Worm (Caenorhabditis elegans) whole organism, L2 larva: ENCODE data around the gene Y17G7B.12.

Experiments used
- C34F6.9 ChIP-seq: fragments of 150-350 bp; optimal IDR thresholded peaks from 2 replicates; lab custom pipeline; 2014; ENCODE audit warnings: missing biosample characterization, missing genetic modification characterization
- F13H6.1 ChIP-seq: sonication (generic microtip); optimal IDR thresholded peaks from 2 replicates; lab custom pipeline; 2016; ENCODE audit warnings: missing genetic modification characterization, missing compliant biosample characterization
- R02D3.7 ChIP-seq: fragments of 150-350 bp; optimal IDR thresholded peaks from 2 replicates; lab custom pipeline; 2014; ENCODE audit warnings: missing biosample characterization, missing genetic modification characterization
- Y55F3AM.14 ChIP-seq: fragments of 200-800 bp; sonication (Bioruptor generic); optimal IDR thresholded peaks from 2 replicates; lab custom pipeline; 2018; ENCODE audit warnings: mild to moderate bottlenecking, missing genetic modification characterization, missing compliant biosample characterization
- alr-1 ChIP-seq: fragments of 150-350 bp; optimal IDR thresholded peaks from 2 replicates; lab custom pipeline; 2014; ENCODE audit warnings: missing biosample characterization, missing genetic modification characterization
- ama-1 ChIP-seq: fragments of 150-350 bp; optimal IDR thresholded peaks from 2 replicates; lab custom pipeline; 2018; ENCODE audit warnings: inconsistent platforms
- blmp-1 ChIP-seq: sonication (generic microtip); optimal IDR thresholded peaks from 2 replicates; lab custom pipeline; 2017; ENCODE audit warnings: missing genetic modification characterization, mild to moderate bottlenecking, missing compliant biosample characterization, antibody characterized with exemption, moderate library complexity; ENCODE audit not compliant: insufficient read depth
- ceh-16 ChIP-seq: fragments of 150-350 bp; optimal IDR thresholded peaks from 2 replicates; lab custom pipeline; 2014; ENCODE audit warnings: missing biosample characterization, missing genetic modification characterization
- ceh-82 ChIP-seq: fragments of 150-350 bp; optimal IDR thresholded peaks from 2 replicates; lab custom pipeline; 2014; ENCODE audit warnings: missing biosample characterization, missing genetic modification characterization
- crh-2 ChIP-seq: sonication (generic microtip); optimal IDR thresholded peaks from 2 replicates; lab custom pipeline; 2017; ENCODE audit warnings: missing biosample characterization, missing genetic modification characterization
- dmd-4 ChIP-seq: sonication (generic microtip); optimal IDR thresholded peaks from 2 replicates; lab custom pipeline; 2017; ENCODE audit warnings: missing biosample characterization, missing genetic modification characterization
- elt-3 ChIP-seq: sonication (generic microtip); optimal IDR thresholded peaks from 2 replicates; lab custom pipeline; 2017; ENCODE audit warnings: missing biosample characterization, missing genetic modification characterization
- fos-1 ChIP-seq: fragments of 150-350 bp; optimal IDR thresholded peaks from 2 replicates; lab custom pipeline; 2014; ENCODE audit warnings: missing biosample characterization, missing genetic modification characterization
- gmeb-1 ChIP-seq: fragments of 150-350 bp; optimal IDR thresholded peaks from 2 replicates; lab custom pipeline; 2014; ENCODE audit warnings: missing biosample characterization, missing genetic modification characterization
- lin-11 ChIP-seq: fragments of 150-350 bp; sonication (generic microtip); optimal IDR thresholded peaks from 2 replicates; lab custom pipeline; 2014; ENCODE audit warnings: missing biosample characterization, missing genetic modification characterization, inconsistent platforms, mixed read lengths
- lin-13 ChIP-seq: fragments of 150-350 bp; optimal IDR thresholded peaks from 2 replicates; lab custom pipeline; 2014; ENCODE audit warnings: missing biosample characterization, missing genetic modification reagents, missing genetic modification characterization
- lsy-2 ChIP-seq, 2 experiments: fragments of 150-350 bp in 1 of 2; sonication (generic microtip) in 1 of 2; optimal IDR thresholded peaks; 2 replicates each; lab custom pipeline; 2014 to 2017; ENCODE audit warnings: missing biosample characterization in 2 of 2, missing genetic modification characterization in 2 of 2
- mab-5 ChIP-seq: fragments of 150-350 bp; optimal IDR thresholded peaks from 2 replicates; lab custom pipeline; 2014; ENCODE audit warnings: missing biosample characterization, missing genetic modification characterization
- mbf-1 ChIP-seq: sonication (generic microtip); optimal IDR thresholded peaks from 2 replicates; lab custom pipeline; 2017; ENCODE audit warnings: missing biosample characterization, missing genetic modification characterization
- mdl-1 ChIP-seq, 2 experiments: fragments of 150-350 bp in 1 of 2; sonication (generic microtip) in 1 of 2; optimal IDR thresholded peaks; 2 replicates each; lab custom pipeline; 2017; ENCODE audit warnings: missing biosample characterization in 2 of 2, missing genetic modification characterization in 2 of 2
- nhr-12 ChIP-seq: fragments of 150-350 bp; optimal IDR thresholded peaks from 2 replicates; lab custom pipeline; 2014; ENCODE audit warnings: missing biosample characterization, missing genetic modification characterization
- nhr-129 ChIP-seq: fragments of 150-350 bp; optimal IDR thresholded peaks from 2 replicates; lab custom pipeline; 2014; ENCODE audit warnings: missing biosample characterization, missing genetic modification characterization
- nhr-21 ChIP-seq: fragments of 150-350 bp; optimal IDR thresholded peaks from 2 replicates; lab custom pipeline; 2014; ENCODE audit warnings: missing biosample characterization, missing genetic modification characterization
- nhr-237 ChIP-seq: fragments of 150-350 bp; optimal IDR thresholded peaks from 2 replicates; lab custom pipeline; 2014; ENCODE audit warnings: missing biosample characterization, missing genetic modification characterization
- nhr-25 ChIP-seq: fragments of 150-350 bp; sonication (generic microtip); optimal IDR thresholded peaks from 3 replicates; lab custom pipeline; 2014; ENCODE audit warnings: missing biosample characterization, missing genetic modification characterization
- nhr-6 ChIP-seq: fragments of 150-350 bp; optimal IDR thresholded peaks from 2 replicates; lab custom pipeline; 2014; ENCODE audit warnings: missing biosample characterization, missing genetic modification characterization
- nhr-77 ChIP-seq: fragments of 150-350 bp; optimal IDR thresholded peaks from 2 replicates; lab custom pipeline; 2014; ENCODE audit warnings: missing biosample characterization, missing genetic modification characterization
- peb-1 ChIP-seq: fragments of 150-350 bp; optimal IDR thresholded peaks from 2 replicates; lab custom pipeline; 2014; ENCODE audit warnings: missing biosample characterization, missing genetic modification characterization
- sem-4 ChIP-seq: fragments of 150-350 bp; optimal IDR thresholded peaks from 2 replicates; lab custom pipeline; 2014; ENCODE audit warnings: missing biosample characterization, missing genetic modification reagents, missing genetic modification characterization
- skn-1 ChIP-seq: sonication (generic microtip); optimal IDR thresholded peaks from 2 replicates; lab custom pipeline; 2017; ENCODE audit warnings: missing biosample characterization, missing genetic modification characterization
- sma-3 ChIP-seq: sonication (generic microtip); optimal IDR thresholded peaks from 2 replicates; lab custom pipeline; 2016; ENCODE audit warnings: missing genetic modification reagents, missing genetic modification characterization, missing compliant biosample characterization
- sma-9 ChIP-seq, 2 experiments: fragments of 150-350 bp in 1 of 2; sonication (generic microtip) in 1 of 2; optimal IDR thresholded peaks; 2 replicates each; lab custom pipeline; 2014 to 2016; ENCODE audit warnings: missing genetic modification characterization in 2 of 2, mild to moderate bottlenecking in 1 of 2, missing biosample characterization in 1 of 2, missing compliant biosample characterization in 1 of 2, missing genetic modification reagents in 1 of 2, moderate library complexity in 1 of 2
- snpc-4 ChIP-seq: fragments of 150-350 bp; optimal IDR thresholded peaks from 2 replicates; lab custom pipeline; 2014; ENCODE audit warnings: missing biosample characterization, missing genetic modification characterization
- unc-55 ChIP-seq: fragments of 150-350 bp; sonication (generic microtip); optimal IDR thresholded peaks from 3 replicates; lab custom pipeline; 2014; ENCODE audit warnings: missing biosample characterization, missing genetic modification reagents, missing genetic modification characterization
- unc-62 ChIP-seq: fragments of 150-350 bp; optimal IDR thresholded peaks from 2 replicates; lab custom pipeline; 2014; ENCODE audit warnings: missing biosample characterization, missing genetic modification reagents, missing genetic modification characterization
- zag-1 ChIP-seq: fragments of 150-350 bp; optimal IDR thresholded peaks from 2 replicates; lab custom pipeline; 2014; ENCODE audit warnings: missing biosample characterization, missing genetic modification characterization
- ztf-4 ChIP-seq: fragments of 150-350 bp; optimal IDR thresholded peaks from 2 replicates; lab custom pipeline; 2014; ENCODE audit warnings: missing biosample characterization, missing genetic modification characterization

Y17G7B.12 gene

ce11 chrII:12027697-12028245 is 4.1 kb downstream of the Y17G7B.12 start, which contains the start of gene Y17G7B.8:
Gene Y17G7B.8 (minus strand): TSS chrII:12027747.
- TF ChIP-seq lin-11 (tag; lab: Kevin White, UChicago) (no peak), crh-2 (peak; percentile 69), nhr-12 (tag; lab: Kevin White, UChicago) (no peak), sma-3 (GFP tag; lab: Kevin White, UChicago) (no peak), nhr-237 (tag; lab: Kevin White, UChicago) (no peak), elt-3 (tag; lab: Kevin White, UChicago) (no peak), unc-55 (GFP tag; lab: Kevin White, UChicago) (no peak), gmeb-1 (tag; lab: Kevin White, UChicago) (peak; percentile 22), unc-62 (GFP tag; lab: Kevin White, UChicago) (no peak), sma-9 (GFP tag; optimal IDR thresholded peaks at IDR 0.05; lab: Kevin White, UChicago) (no peak), sma-9 (tag; optimal IDR thresholded peaks at IDR 0.05; lab: Kevin White, UChicago) (no peak), mab-5 (tag; lab: Kevin White, UChicago) (no peak), mbf-1 (tag; lab: Kevin White, UChicago) (no peak), nhr-21 (tag; lab: Kevin White, UChicago) (no peak), nhr-6 (tag; lab: Kevin White, UChicago) (no peak), nhr-25 (tag; lab: Kevin White, UChicago) (no peak), fos-1 (peak; percentile 98), nhr-77 (tag; lab: Kevin White, UChicago) (no peak), sem-4 (tag; lab: Kevin White, UChicago) (no peak), peb-1 (no peak), skn-1 (tag; lab: Kevin White, UChicago) (no peak)

ce11 chrII:12028707-12029106 is 5.0 kb downstream of the Y17G7B.12 start:
- TF ChIP-seq alr-1 (tag; lab: Kevin White, UChicago) (no peak), skn-1 (tag; lab: Kevin White, UChicago) (no peak), R02D3.7 (tag; lab: Kevin White, UChicago) (no peak), snpc-4 (no peak), ztf-4 (tag; lab: Kevin White, UChicago) (no peak), ceh-82 (tag; lab: Kevin White, UChicago) (no peak)

- no peak for TF ChIP-seq nhr-237 (tag; lab: Kevin White, UChicago)
- no peak for TF ChIP-seq ztf-4 (tag; lab: Kevin White, UChicago)
- no peak for TF ChIP-seq nhr-21 (tag; lab: Kevin White, UChicago)
- TF ChIP-seq mdl-1 (tag; optimal IDR thresholded peaks at IDR 0.05; lab: Kevin White, UChicago) = no peak
- no peak for TF ChIP-seq skn-1 (tag; lab: Kevin White, UChicago)
- TF ChIP-seq ceh-82 (tag; lab: Kevin White, UChicago) = no peak
Measured at ce11 chrII:12036075-12036474, 12.4 kb downstream of the Y17G7B.12 start.

ce11 chrII:12036516-12036915 is 12.9 kb downstream of the Y17G7B.12 start, which contains the start of gene cyn-16:
Gene cyn-16 (minus strand): TSS chrII:12036742.
- TF ChIP-seq ama-1 (lab: Kevin White, UChicago) = peak; percentile 13
- no peak for TF ChIP-seq alr-1 (tag; lab: Kevin White, UChicago)
- no peak for TF ChIP-seq nhr-21 (tag; lab: Kevin White, UChicago)

- TF ChIP-seq elt-3 (tag; lab: Kevin White, UChicago) = no peak
- no peak for TF ChIP-seq blmp-1 (tag; lab: Kevin White, UChicago)
- TF ChIP-seq sma-3 (GFP tag; lab: Kevin White, UChicago) = no peak
Measured at ce11 chrII:12039039-12039438, 15.4 kb downstream of the Y17G7B.12 start, which contains the start of gene tpi-1. Gene tpi-1 (minus strand): TSS chrII:12039139.

ce11 chrII:12040167-12040566 is 16.5 kb downstream of the Y17G7B.12 start:
- peak; percentile 87 for TF ChIP-seq nhr-129
- peak; percentile 37 for TF ChIP-seq gmeb-1 (tag; lab: Kevin White, UChicago)
- TF ChIP-seq ama-1 (lab: Kevin White, UChicago) = peak; percentile 88
- peak; percentile 61 for TF ChIP-seq unc-55 (GFP tag; lab: Kevin White, UChicago)
- TF ChIP-seq zag-1 = peak; percentile 6
- no peak for TF ChIP-seq ceh-16
- TF ChIP-seq fos-1 = peak; percentile 68
- TF ChIP-seq lin-13 (GFP tag; lab: Kevin White, UChicago) = peak; percentile 52
- TF ChIP-seq sem-4 (tag; lab: Kevin White, UChicago) = peak; percentile 25
- TF ChIP-seq lsy-2 (tag; optimal IDR thresholded peaks at IDR 0.05; lab: Kevin White, UChicago) = peak in 1 of 2 experiments; percentile 72
- peak; percentile 58 for TF ChIP-seq sma-9 (GFP tag; optimal IDR thresholded peaks at IDR 0.05; lab: Kevin White, UChicago)
- no peak for TF ChIP-seq sma-9 (tag; optimal IDR thresholded peaks at IDR 0.05; lab: Kevin White, UChicago)
- TF ChIP-seq crh-2 = peak; percentile 73
- no peak for TF ChIP-seq Y55F3AM.14 (GFP tag; lab: Kevin White, UChicago)
- peak; percentile 52 for TF ChIP-seq F13H6.1 (tag; lab: Kevin White, UChicago)
- peak; percentile 28 for TF ChIP-seq sma-3 (GFP tag; lab: Kevin White, UChicago)
- TF ChIP-seq unc-62 (GFP tag; lab: Kevin White, UChicago) = no peak
- peak; percentile 78 for TF ChIP-seq C34F6.9
- TF ChIP-seq dmd-4 (tag; lab: Kevin White, UChicago) = no peak
- TF ChIP-seq, all 48 proteins: peak for 14
